Fruit fly (Drosophila melanogaster) whole organism, embryonic: Measurements from ENCODE around the gene BBS1.

Experiments
- Abd-B ChIP-seq: fragments of 200-800 bp; sonication (Bioruptor generic); optimal IDR thresholded peaks from 2 replicates; lab custom pipeline; 2018; ENCODE audit warnings: missing biosample characterization, mild to moderate bottlenecking, missing genetic modification characterization, moderate library complexity
- Antp ChIP-seq: fragments of 200-800 bp; sonication (Bioruptor generic); optimal IDR thresholded peaks from 3 replicates; lab custom pipeline; 2016; ENCODE audit warnings: missing biosample characterization, missing genetic modification characterization
- Atf-2 ChIP-seq: fragments of 200-800 bp; sonication (Bioruptor generic); optimal IDR thresholded peaks from 2 replicates; lab custom pipeline; 2016; ENCODE audit warnings: missing biosample characterization, missing genetic modification characterization
- B-H2 ChIP-seq: fragments of 200-800 bp; sonication (Bioruptor generic); optimal IDR thresholded peaks from 2 replicates; lab custom pipeline; 2018; ENCODE audit warnings: missing biosample characterization, mild to moderate bottlenecking, missing genetic modification characterization
- CG10147 ChIP-seq: fragments of 200-800 bp; sonication (Bioruptor generic); optimal IDR thresholded peaks from 2 replicates; lab custom pipeline; 2019; ENCODE audit warnings: missing biosample characterization, mild to moderate bottlenecking, missing genetic modification characterization, moderate library complexity
- CG10543 ChIP-seq: fragments of 200-800 bp; sonication (Bioruptor generic); optimal IDR thresholded peaks from 3 replicates; lab custom pipeline; 2017; ENCODE audit warnings: missing biosample characterization, mild to moderate bottlenecking, missing genetic modification characterization, moderate library complexity
- CG12071 ChIP-seq: fragments of 200-800 bp; sonication (Bioruptor generic); optimal IDR thresholded peaks from 3 replicates; lab custom pipeline; 2018; ENCODE audit warnings: missing biosample characterization, mild to moderate bottlenecking, missing genetic modification characterization
- CG13894 ChIP-seq: fragments of 200-800 bp; sonication (Bioruptor generic); optimal IDR thresholded peaks from 3 replicates; lab custom pipeline; 2018; ENCODE audit warnings: missing biosample characterization, mild to moderate bottlenecking, missing genetic modification characterization, moderate library complexity
- CG1603 ChIP-seq: fragments of 200-800 bp; sonication (Bioruptor generic); optimal IDR thresholded peaks from 2 replicates; lab custom pipeline; 2019; ENCODE audit warnings: missing biosample characterization, mild to moderate bottlenecking, missing genetic modification characterization, moderate library complexity
- CG16863 ChIP-seq: fragments of 200-800 bp; sonication (Bioruptor generic); optimal IDR thresholded peaks from 3 replicates; lab custom pipeline; 2016; ENCODE audit warnings: missing biosample characterization, missing genetic modification characterization
- CG17359 ChIP-seq: fragments of 200-800 bp; sonication (Bioruptor generic); optimal IDR thresholded peaks from 3 replicates; lab custom pipeline; 2018; ENCODE audit warnings: missing biosample characterization, mild to moderate bottlenecking, missing genetic modification characterization, moderate library complexity
- CG2889 ChIP-seq: fragments of 200-800 bp; sonication (Bioruptor generic); IDR thresholded peaks from 3 replicates; pipeline ENCODE4 v1.3.6; 2022; ENCODE audit warnings: missing biosample characterization, missing genetic modification characterization
- CG3065 ChIP-seq: fragments of 200-800 bp; sonication (Bioruptor generic); optimal IDR thresholded peaks from 2 replicates; lab custom pipeline; 2016; ENCODE audit warnings: missing biosample characterization, missing genetic modification characterization
- CG33557 ChIP-seq: fragments of 200-800 bp; sonication (Bioruptor generic); optimal IDR thresholded peaks from 2 replicates; lab custom pipeline; 2019; ENCODE audit warnings: missing biosample characterization, mild to moderate bottlenecking, missing genetic modification characterization, moderate library complexity
- CG3838 ChIP-seq: fragments of 200-800 bp; sonication (Bioruptor generic); optimal IDR thresholded peaks from 3 replicates; lab custom pipeline; 2016; ENCODE audit warnings: missing biosample characterization, missing genetic modification characterization
- CG4730 ChIP-seq: fragments of 200-800 bp; sonication (Bioruptor generic); IDR thresholded peaks from 2 replicates; pipeline ENCODE4 v1.3.6; 2022; ENCODE audit warnings: missing biosample characterization, missing genetic modification characterization
- CG4854 ChIP-seq: fragments of 200-800 bp; sonication (Bioruptor generic); optimal IDR thresholded peaks from 2 replicates; lab custom pipeline; 2016; ENCODE audit warnings: missing biosample characterization, missing genetic modification characterization, inconsistent platforms
- CG5953 ChIP-seq: fragments of 200-800 bp; sonication (Bioruptor generic); IDR thresholded peaks from 2 replicates; pipeline ENCODE4 v1.3.6; 2022; ENCODE audit warnings: missing biosample characterization, missing genetic modification characterization
- CG6791 ChIP-seq: fragments of 200-800 bp; sonication (Bioruptor generic); IDR thresholded peaks from 3 replicates; pipeline ENCODE4 v1.3.6; 2022; ENCODE audit warnings: missing biosample characterization, missing genetic modification characterization; ENCODE audit not compliant: partially characterized antibody
- CG9437 ChIP-seq: fragments of 200-800 bp; sonication (Bioruptor generic); optimal IDR thresholded peaks from 2 replicates; lab custom pipeline; 2018; ENCODE audit warnings: missing biosample characterization, mild to moderate bottlenecking, missing genetic modification characterization
- CG9727 ChIP-seq: fragments of 200-800 bp; sonication (Bioruptor generic); optimal IDR thresholded peaks from 3 replicates; lab custom pipeline; 2017; ENCODE audit warnings: missing biosample characterization, mild to moderate bottlenecking, missing genetic modification characterization
- Dip2 ChIP-seq: fragments of 200-800 bp; sonication (Bioruptor generic); IDR thresholded peaks from 2 replicates; pipeline ENCODE4 v1.3.6; 2022; ENCODE audit warnings: missing biosample characterization, missing genetic modification characterization
- Ets65A ChIP-seq: fragments of 200-800 bp; sonication (Bioruptor generic); peaks from one replicate; lab custom pipeline; 2016; ENCODE audit warnings: missing biosample characterization, missing genetic modification characterization
- NC2β ChIP-seq: fragments of 200-800 bp; sonication (Bioruptor generic); optimal IDR thresholded peaks from 2 replicates; lab custom pipeline; 2016; ENCODE audit warnings: missing biosample characterization, missing genetic modification characterization
- Nf-YA ChIP-seq: fragments of 200-800 bp; sonication (Bioruptor generic); IDR thresholded peaks from 2 replicates; pipeline ENCODE4 v1.3.6; 2022; ENCODE audit warnings: missing biosample characterization, missing genetic modification characterization
- Stat92E ChIP-seq, 3 experiments: fragments of >200 bp in 2 of 3; fragments of 200-800 bp in 1 of 3; sonication (Bioruptor generic) in 1 of 3; optimal IDR thresholded peaks; 2 replicates each; lab custom pipeline; 2017 to 2019; ENCODE audit warnings: missing biosample characterization in 3 of 3, missing genetic modification characterization in 3 of 3, mild to moderate bottlenecking in 1 of 3, moderate library complexity in 1 of 3
- Usf ChIP-seq: fragments of 200-800 bp; sonication (Bioruptor generic); optimal IDR thresholded peaks from 2 replicates; lab custom pipeline; 2017; ENCODE audit warnings: missing genotype, missing biosample characterization, missing genetic modification characterization
- cas ChIP-seq: fragments of 200-800 bp; sonication (Bioruptor generic); IDR thresholded peaks from 2 replicates; pipeline ENCODE4 v1.3.6; 2022; ENCODE audit warnings: missing biosample characterization, missing genetic modification characterization
- chinmo ChIP-seq: fragments of 200-800 bp; sonication (Bioruptor generic); IDR thresholded peaks from 4 replicates; pipeline ENCODE4 v1.3.6; 2022; ENCODE audit warnings: missing biosample characterization, missing genetic modification characterization; ENCODE audit not compliant: partially characterized antibody
- cwo ChIP-seq: fragments of 200-800 bp; sonication (Bioruptor generic); optimal IDR thresholded peaks from 3 replicates; lab custom pipeline; 2017; ENCODE audit warnings: missing biosample characterization, missing genetic modification characterization, mild to moderate bottlenecking, moderate library complexity, missing genetic modification reagents
- danr ChIP-seq: fragments of 200-800 bp; sonication (Bioruptor generic); IDR thresholded peaks from 2 replicates; pipeline ENCODE4 v1.3.6; 2022; ENCODE audit warnings: missing biosample characterization, missing genetic modification characterization
- esg ChIP-seq: fragments of 200-800 bp; sonication (Bioruptor generic); conservative IDR thresholded peaks from 2 replicates; pipeline ENCODE4 v1.3.6; 2022; ENCODE audit warnings: missing biosample characterization, missing genetic modification characterization
- exex ChIP-seq: fragments of 200-800 bp; sonication (Bioruptor generic); optimal IDR thresholded peaks from 4 replicates; lab custom pipeline; 2018; ENCODE audit warnings: missing biosample characterization, mild to moderate bottlenecking, missing genetic modification characterization, moderate library complexity
- fru ChIP-seq: fragments of >200 bp; optimal IDR thresholded peaks from 2 replicates; lab custom pipeline; 2017
- gfzf ChIP-seq: fragments of 200-800 bp; sonication (Bioruptor generic); optimal IDR thresholded peaks from 2 replicates; lab custom pipeline; 2016; ENCODE audit warnings: missing biosample characterization, mild to moderate bottlenecking, missing genetic modification characterization, moderate library complexity
- gro ChIP-seq: fragments of 200-800 bp; sonication (Bioruptor generic); optimal IDR thresholded peaks from 2 replicates; lab custom pipeline; 2016; ENCODE audit warnings: missing biosample characterization, missing genetic modification characterization
- hbn ChIP-seq: fragments of 200-800 bp; sonication (Bioruptor generic); IDR thresholded peaks from 2 replicates; pipeline ENCODE4 v1.3.6; 2022; ENCODE audit warnings: missing biosample characterization, missing genetic modification characterization; ENCODE audit not compliant: partially characterized antibody
- lab ChIP-seq: fragments of 200-800 bp; sonication (Bioruptor generic); optimal IDR thresholded peaks from 3 replicates; lab custom pipeline; 2017; ENCODE audit warnings: missing biosample characterization, missing genetic modification characterization, mild to moderate bottlenecking, moderate library complexity, missing genetic modification reagents
- mirr ChIP-seq: fragments of 200-800 bp; sonication (Bioruptor generic); optimal IDR thresholded peaks from 3 replicates; lab custom pipeline; 2018; ENCODE audit warnings: missing biosample characterization, mild to moderate bottlenecking, missing genetic modification characterization
- mld ChIP-seq: fragments of 200-800 bp; sonication (Bioruptor generic); IDR thresholded peaks from 3 replicates; pipeline ENCODE4 v1.3.6; 2022; ENCODE audit warnings: missing biosample characterization, missing genetic modification characterization; ENCODE audit not compliant: partially characterized antibody
- psq ChIP-seq: fragments of 200-800 bp; sonication (Bioruptor generic); optimal IDR thresholded peaks from 2 replicates; lab custom pipeline; 2017; ENCODE audit warnings: missing biosample characterization, missing genetic modification characterization
- rib ChIP-seq: fragments of 200-800 bp; sonication (Bioruptor generic); IDR thresholded peaks from 2 replicates; pipeline ENCODE4 v1.3.6; 2022; ENCODE audit warnings: missing biosample characterization, missing genetic modification characterization
- ro ChIP-seq: fragments of 200-800 bp; sonication (Bioruptor generic); IDR thresholded peaks from 2 replicates; pipeline ENCODE4 v1.3.6; 2022; ENCODE audit warnings: missing biosample characterization, missing genetic modification characterization
- slbo ChIP-seq: fragments of 200-800 bp; sonication (Bioruptor generic); IDR thresholded peaks from 2 replicates; pipeline ENCODE4 v1.3.6; 2022; ENCODE audit warnings: missing biosample characterization, missing genetic modification characterization
- sug ChIP-seq: fragments of 200-800 bp; optimal IDR thresholded peaks from 2 replicates; lab custom pipeline; 2019; ENCODE audit warnings: missing biosample characterization, mild to moderate bottlenecking, missing genetic modification characterization, moderate library complexity
- tin ChIP-seq: fragments of 200-800 bp; sonication (Bioruptor generic); optimal IDR thresholded peaks from 3 replicates; lab custom pipeline; 2016; ENCODE audit warnings: missing biosample characterization, missing genetic modification characterization
- z ChIP-seq: fragments of 200-800 bp; sonication (Bioruptor generic); IDR thresholded peaks from 3 replicates; pipeline ENCODE4 v1.3.6; 2022; ENCODE audit warnings: missing biosample characterization, missing genetic modification characterization
- zfh1 ChIP-seq: fragments of 200-800 bp; sonication (Bioruptor generic); IDR thresholded peaks from 3 replicates; pipeline ENCODE4 v1.3.6; 2022; ENCODE audit warnings: missing biosample characterization, missing genetic modification characterization

BBS1 gene

DNA sequence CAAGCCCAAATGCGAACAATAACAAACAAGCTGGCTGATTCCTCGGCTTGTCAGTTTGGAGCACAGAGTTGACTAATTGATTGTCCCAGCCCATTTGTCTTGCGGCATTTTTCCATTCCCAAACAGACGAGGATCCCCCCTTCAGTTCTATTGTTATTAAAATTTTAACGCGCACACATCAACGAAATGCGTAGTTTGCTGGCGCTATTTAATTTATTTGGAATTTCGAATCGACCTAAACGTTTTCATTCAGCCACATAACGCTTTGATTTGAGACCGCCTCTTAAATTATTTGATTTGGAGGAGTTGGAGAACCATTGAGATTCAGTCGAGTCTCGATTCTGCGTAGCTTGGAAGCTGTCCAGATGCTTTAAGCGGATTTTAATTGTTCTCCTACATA, 9.8 kb upstream of the BBS1 start (continued):
- no peak for TF ChIP-seq CG6791
- TF ChIP-seq hbn (GFP tag; lab: Robert Waterston, UW): no peak
- no peak for TF ChIP-seq psq
- no peak for TF ChIP-seq Stat92E (GFP tag; optimal IDR thresholded peaks at IDR 0.05; lab: Kevin White, UChicago)
- TF ChIP-seq CG12071 (GFP tag; lab: Kevin White, UChicago): no peak
- no peak for TF ChIP-seq CG16863 (GFP tag; lab: Kevin White, UChicago)
- TF ChIP-seq CG1603 (tag; lab: Kevin White, UChicago): no peak
- TF ChIP-seq CG13894 (tag; lab: Kevin White, UChicago): peak; percentile 48
- TF ChIP-seq rib: no peak
- peak; percentile 5 for TF ChIP-seq CG10543 (GFP tag; lab: Kevin White, UChicago)
- no peak for TF ChIP-seq CG5953 (GFP tag; lab: Robert Waterston, UW)
- TF ChIP-seq mld (GFP tag; lab: Robert Waterston, UW): no peak
- no peak for TF ChIP-seq CG4730
- TF ChIP-seq CG4854: no peak
- TF ChIP-seq zfh1 (GFP tag; lab: Robert Waterston, UW): no peak
- 0 out of 4 replicates have a peak, but pooled peaks have one; percentile 48 for TF ChIP-seq chinmo (GFP tag; lab: Robert Waterston, UW)
- TF ChIP-seq gro: peak; percentile 79
- no peak for TF ChIP-seq CG3838
- no peak for TF ChIP-seq Antp (GFP tag; lab: Kevin White, UChicago)
- no peak for TF ChIP-seq cas
- TF ChIP-seq CG17359 (tag; lab: Kevin White, UChicago): no peak
- TF ChIP-seq danr (GFP tag; lab: Robert Waterston, UW): no peak
- no peak for TF ChIP-seq fru
- peak; percentile 62 for TF ChIP-seq B-H2 (GFP tag; lab: Kevin White, UChicago)

DNA sequence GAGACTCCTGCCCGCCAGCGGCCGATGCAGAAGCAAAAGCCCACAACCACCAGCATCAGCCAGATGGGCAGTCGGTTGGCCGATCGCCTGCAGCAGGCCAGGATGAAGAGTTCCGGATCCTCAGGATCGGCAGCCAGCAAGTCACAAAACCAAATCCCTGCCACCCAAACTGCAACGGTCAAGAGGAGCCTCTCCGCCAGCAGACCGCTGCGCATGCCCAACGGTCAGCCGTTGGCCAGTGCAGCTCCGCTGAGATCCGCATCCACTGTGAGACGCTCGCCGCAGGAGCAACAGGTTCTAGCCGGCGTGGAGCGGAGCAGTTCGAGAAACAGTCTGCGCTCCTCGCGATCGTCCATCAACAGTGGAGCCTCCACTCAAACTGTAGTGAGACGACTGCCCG, 3.6 kb upstream of the BBS1 start:
- TF ChIP-seq CG33557 (GFP tag; lab: Kevin White, UChicago) (no peak), Ets65A (GFP tag; lab: Kevin White, UChicago) (peak; percentile 91), ro (no peak), slbo (GFP tag; lab: Robert Waterston, UW) (no peak), CG3838 (no peak), tin (GFP tag; lab: Kevin White, UChicago) (no peak), Nf-YA (no peak), CG9727 (GFP tag; lab: Kevin White, UChicago) (no peak)
- TF ChIP-seq, all 482 proteins: peak for 1

DNA sequence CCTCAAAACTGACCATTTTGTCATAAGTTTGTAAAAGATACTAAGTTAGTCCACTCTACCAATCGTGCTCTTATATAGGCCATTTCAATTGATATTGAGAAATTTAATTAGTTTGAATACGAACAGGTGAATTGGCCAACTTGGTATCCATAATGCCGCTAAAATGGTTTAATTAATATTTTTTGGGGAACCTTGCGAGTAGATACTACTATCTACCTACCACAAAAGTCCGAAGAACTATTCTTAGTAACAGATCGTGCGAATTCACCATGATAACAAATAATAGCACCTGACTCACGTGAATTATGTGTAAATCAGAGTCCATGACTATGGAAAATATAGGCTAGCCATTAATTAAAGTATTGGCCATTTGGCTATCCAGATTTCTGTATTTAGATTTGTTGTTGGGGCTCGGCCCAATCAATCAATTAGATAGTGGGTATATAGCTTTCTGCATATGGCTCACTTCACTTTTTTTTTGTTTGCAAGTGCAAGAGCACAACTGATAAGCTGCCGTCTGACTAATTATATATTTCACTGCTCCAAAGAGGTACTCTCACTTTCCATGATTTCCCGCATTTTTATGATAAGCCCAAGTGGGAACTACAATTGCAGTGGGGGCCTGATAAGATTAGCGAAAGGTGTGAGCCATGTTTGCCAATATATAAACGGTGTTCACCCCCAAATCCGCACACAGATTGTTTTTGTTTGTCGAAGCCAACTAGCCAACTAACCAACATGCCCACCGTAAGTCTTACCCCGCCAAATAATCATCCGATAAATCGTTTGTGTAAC, 2.7 kb downstream of the BBS1 start, which contains the start of the genes Acbp4 and Acbp6:
Gene Acbp4, minus strand, starts transcription at position 51 of the 795 bp plus-strand sequence.
Gene Acbp6, plus strand, starts transcription at position 690 of the 795 bp plus-strand sequence.
- TF ChIP-seq mirr: peak; percentile 66
- TF ChIP-seq Abd-B: no peak
- 0 out of 4 replicates have a peak, but pooled peaks have one; percentile 61 for TF ChIP-seq chinmo (GFP tag; lab: Robert Waterston, UW)
- no peak for TF ChIP-seq cas
- peak; percentile 25 for TF ChIP-seq lab (GFP tag; lab: Kevin White, UChicago)
- TF ChIP-seq exex (tag; lab: Kevin White, UChicago): peak; percentile 81
- no peak for TF ChIP-seq CG9437 (GFP tag; lab: Kevin White, UChicago)
- TF ChIP-seq NC2β (GFP tag; lab: Kevin White, UChicago): no peak
- TF ChIP-seq sug (tag; lab: Kevin White, UChicago): peak; percentile 65
- TF ChIP-seq z (GFP tag; lab: Robert Waterston, UW): no peak
- no peak for TF ChIP-seq CG10147
- TF ChIP-seq Usf (GFP tag; lab: Kevin White, UChicago): no peak
- no peak for TF ChIP-seq CG3065 (GFP tag; lab: Kevin White, UChicago)
- no peak for TF ChIP-seq gfzf
- no peak for TF ChIP-seq Dip2 (GFP tag; lab: Robert Waterston, UW)
- TF ChIP-seq fru: no peak
- peak; percentile 29 for TF ChIP-seq cwo (GFP tag; lab: Kevin White, UChicago)
- TF ChIP-seq CG2889: no peak
- no peak for TF ChIP-seq esg
- no peak for TF ChIP-seq Atf-2
